Fruit fly (Drosophila melanogaster) S2 (cell line): Measurements from ENCODE around the gene ATPsynG.

Source experiments
- CG8478 ChIP-seq: fragments of >200 bp; optimal IDR thresholded peaks from 2 replicates; lab custom pipeline; 2018
- CTCF ChIP-seq, 2 experiments: fragments of >200 bp; optimal IDR thresholded peaks; 2 replicates each; lab custom pipeline; 2018

DNA sequence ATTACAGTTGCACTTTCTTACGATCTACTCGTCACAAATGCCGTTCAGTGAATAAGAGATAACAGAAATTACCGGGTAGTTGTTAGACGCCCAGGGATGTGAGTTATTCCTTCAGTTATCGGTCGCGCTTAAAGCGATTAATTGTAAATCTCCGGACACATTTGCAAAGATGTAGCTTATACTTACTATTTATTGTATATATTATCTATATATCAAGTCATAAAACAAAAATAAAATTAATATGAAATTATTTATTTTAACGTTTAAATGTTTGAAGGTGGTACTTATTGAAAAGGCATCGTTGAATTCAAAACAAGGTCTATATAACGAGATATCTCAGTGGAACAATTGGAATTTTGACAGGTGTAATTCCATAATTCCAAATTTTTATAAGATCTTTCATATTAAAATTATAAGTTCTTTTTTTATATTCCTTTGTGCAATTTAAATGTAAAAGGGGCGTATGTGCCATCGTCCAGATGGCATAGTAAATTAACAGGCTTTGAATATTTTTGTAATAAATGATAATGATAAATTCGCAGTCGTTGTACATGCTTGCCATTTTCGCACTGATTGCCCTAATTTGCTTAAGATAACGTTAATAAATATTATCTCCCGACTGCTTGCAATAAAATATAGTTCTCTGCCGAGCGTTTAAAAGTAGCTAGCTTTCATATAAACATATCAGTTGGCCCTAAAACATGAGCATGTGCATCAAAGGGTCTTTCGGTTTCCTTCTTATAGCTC, 25.4 kb upstream of the ATPsynG start, which contains the start of the genes aub and lectin-33A:
- TF ChIP-seq CTCF (optimal IDR thresholded peaks at IDR 0.05; lab: Kevin White, UChicago) (no peak), CG8478 (lab: Kevin White, UChicago) (no peak)
